Fruit fly (Drosophila melanogaster) S2 (cell line): ENCODE results near the gene axo.

Experiments
- CG8478 ChIP-seq: fragments of >200 bp; optimal IDR thresholded peaks from 2 replicates; lab custom pipeline; 2018
- CTCF ChIP-seq, 2 experiments: fragments of >200 bp; optimal IDR thresholded peaks; 2 replicates each; lab custom pipeline; 2018

The axo gene

dm6 chr3L:4625387-4626386 lies 61.4 kb downstream of the axo start, which contains the start of gene Src64B:
Gene Src64B, minus strand, starts transcription at chr3L:4626196.
- TF ChIP-seq CTCF (optimal IDR thresholded peaks at IDR 0.05; lab: Kevin White, UChicago) (peak in 1 of 2 experiments; percentile 56), CG8478 (lab: Kevin White, UChicago) (no peak)

dm6 chr3L:4624371-4625154 lies 62.6 kb downstream of the axo start:
- TF ChIP-seq CTCF (optimal IDR thresholded peaks at IDR 0.05; lab: Kevin White, UChicago) (no peak), CG8478 (lab: Kevin White, UChicago) (no peak)

dm6 chr3L:4623870-4624269 lies 63.2 kb downstream of the axo start:
- TF ChIP-seq CG8478 (lab: Kevin White, UChicago) = no peak
- TF ChIP-seq CTCF (optimal IDR thresholded peaks at IDR 0.05; lab: Kevin White, UChicago) = no peak

dm6 chr3L:4623035-4623580 lies 64.0 kb downstream of the axo start:
- TF ChIP-seq CG8478 (lab: Kevin White, UChicago) (no peak), CTCF (optimal IDR thresholded peaks at IDR 0.05; lab: Kevin White, UChicago) (no peak)

- no peak for TF ChIP-seq CTCF (optimal IDR thresholded peaks at IDR 0.05; lab: Kevin White, UChicago)
- no peak for TF ChIP-seq CG8478 (lab: Kevin White, UChicago)
These were observed 66.2 kb downstream of the axo start, which contains the start of gene CG32246 for dm6 chr3L:4620919-4621318. Gene CG32246, plus strand, starts transcription at chr3L:4621219.

- TF ChIP-seq CTCF (optimal IDR thresholded peaks at IDR 0.05; lab: Kevin White, UChicago) (no peak), CG8478 (lab: Kevin White, UChicago) (no peak)
These were observed 67.5 kb downstream of the axo start for dm6 chr3L:4619497-4620211.

dm6 chr3L:4618865-4619496 lies 68.1 kb downstream of the axo start:
- TF ChIP-seq CTCF (optimal IDR thresholded peaks at IDR 0.05; lab: Kevin White, UChicago) = no peak
- TF ChIP-seq CG8478 (lab: Kevin White, UChicago) = no peak

dm6 chr3L:4615064-4615463 lies 72.1 kb downstream of the axo start:
- TF ChIP-seq CTCF (optimal IDR thresholded peaks at IDR 0.05; lab: Kevin White, UChicago) = no peak
- TF ChIP-seq CG8478 (lab: Kevin White, UChicago) = no peak

dm6 chr3L:4613846-4614247 lies 73.3 kb downstream of the axo start:
- no peak for TF ChIP-seq CTCF (optimal IDR thresholded peaks at IDR 0.05; lab: Kevin White, UChicago)
- TF ChIP-seq CG8478 (lab: Kevin White, UChicago) = no peak

dm6 chr3L:4613083-4613482 lies 74.0 kb downstream of the axo start:
- no peak for TF ChIP-seq CTCF (optimal IDR thresholded peaks at IDR 0.05; lab: Kevin White, UChicago)
- TF ChIP-seq CG8478 (lab: Kevin White, UChicago) = no peak

- TF ChIP-seq CTCF (optimal IDR thresholded peaks at IDR 0.05; lab: Kevin White, UChicago) = no peak
- no peak for TF ChIP-seq CG8478 (lab: Kevin White, UChicago)
These were observed 75.8 kb downstream of the axo start for dm6 chr3L:4611311-4611710.

dm6 chr3L:4607653-4608052 lies 79.5 kb downstream of the axo start:
- TF ChIP-seq CG8478 (lab: Kevin White, UChicago) (no peak), CTCF (optimal IDR thresholded peaks at IDR 0.05; lab: Kevin White, UChicago) (no peak)

- no peak for TF ChIP-seq CTCF (optimal IDR thresholded peaks at IDR 0.05; lab: Kevin White, UChicago)
- TF ChIP-seq CG8478 (lab: Kevin White, UChicago) = no peak
These were observed 80.2 kb downstream of the axo start for dm6 chr3L:4606739-4607428.
